Fruit fly (Drosophila melanogaster) whole organism, prepupa: Measurements from ENCODE around the gene ball.

Experiments
- Blimp-1 ChIP-seq: fragments of 200-800 bp; sonication (Bioruptor generic); optimal IDR thresholded peaks from 3 replicates; lab custom pipeline; 2017; ENCODE audit warnings: missing biosample characterization, missing genetic modification characterization, mild to moderate bottlenecking, moderate library complexity, missing genetic modification reagents
- CG10631 ChIP-seq: fragments of 200-800 bp; sonication (Bioruptor generic); optimal IDR thresholded peaks from 2 replicates; lab custom pipeline; 2016; ENCODE audit warnings: missing biosample characterization, missing genetic modification characterization
- CG11294 ChIP-seq: fragments of 200-800 bp; sonication (Bioruptor generic); IDR thresholded peaks from 2 replicates; pipeline ENCODE4 v1.3.6; 2022; ENCODE audit warnings: missing biosample characterization, missing genetic modification characterization
- CG11762 ChIP-seq: fragments of 200-800 bp; sonication (Bioruptor generic); optimal IDR thresholded peaks from 3 replicates; lab custom pipeline; 2016; ENCODE audit warnings: missing biosample characterization, missing genetic modification characterization; ENCODE audit not compliant: insufficient read depth
- CG11902 ChIP-seq: fragments of 200-800 bp; sonication (Bioruptor generic); optimal IDR thresholded peaks from 3 replicates; lab custom pipeline; 2016; ENCODE audit warnings: missing biosample characterization, missing genetic modification characterization
- CG15336 ChIP-seq: fragments of 200-800 bp; sonication (Bioruptor generic); IDR thresholded peaks from 2 replicates; pipeline ENCODE4 v1.3.6; 2022; ENCODE audit warnings: missing biosample characterization, missing genetic modification characterization
- CG31627 ChIP-seq: fragments of 200-800 bp; sonication (Bioruptor generic); optimal IDR thresholded peaks from 3 replicates; lab custom pipeline; 2016; ENCODE audit warnings: missing biosample characterization, missing genetic modification characterization
- CG32006 ChIP-seq: fragments of 200-800 bp; sonication (Bioruptor generic); optimal IDR thresholded peaks from 3 replicates; lab custom pipeline; 2017; ENCODE audit warnings: missing biosample characterization, mild to moderate bottlenecking, missing genetic modification characterization
- CG34406 ChIP-seq: fragments of 200-800 bp; sonication (Bioruptor generic); optimal IDR thresholded peaks from 3 replicates; lab custom pipeline; 2016; ENCODE audit warnings: missing biosample characterization, missing genetic modification characterization
- CG3919 ChIP-seq: fragments of 200-800 bp; sonication (Bioruptor generic); optimal IDR thresholded peaks from 3 replicates; lab custom pipeline; 2016; ENCODE audit warnings: missing biosample characterization, missing genetic modification characterization
- CG4318 ChIP-seq: fragments of 200-800 bp; sonication (Bioruptor generic); optimal IDR thresholded peaks from 3 replicates; lab custom pipeline; 2017; ENCODE audit warnings: missing biosample characterization, mild to moderate bottlenecking, missing genetic modification characterization
- CG6163 ChIP-seq: fragments of 200-800 bp; sonication (Bioruptor generic); IDR thresholded peaks from 3 replicates; pipeline ENCODE4 v1.3.6; 2022; ENCODE audit warnings: missing biosample characterization, missing genetic modification characterization
- CG6276 ChIP-seq: fragments of 200-800 bp; sonication (Bioruptor generic); optimal IDR thresholded peaks from 2 replicates; lab custom pipeline; 2017; ENCODE audit warnings: missing biosample characterization, mild to moderate bottlenecking, missing genetic modification characterization
- CG6792 ChIP-seq: fragments of 200-800 bp; sonication (Bioruptor generic); optimal IDR thresholded peaks from 3 replicates; lab custom pipeline; 2016; ENCODE audit warnings: missing biosample characterization, missing genetic modification characterization
- CG6808 ChIP-seq: fragments of 200-800 bp; sonication (Bioruptor generic); optimal IDR thresholded peaks from 3 replicates; lab custom pipeline; 2017; ENCODE audit warnings: missing biosample characterization, missing genetic modification characterization, mild to moderate bottlenecking, moderate library complexity, missing genetic modification reagents
- CG6854 ChIP-seq: fragments of 200-800 bp; sonication (Bioruptor generic); optimal IDR thresholded peaks from 2 replicates; lab custom pipeline; 2017; ENCODE audit warnings: missing biosample characterization, mild to moderate bottlenecking, missing genetic modification characterization
- CG7368 ChIP-seq: fragments of 200-800 bp; sonication (Bioruptor generic); optimal IDR thresholded peaks from 3 replicates; lab custom pipeline; 2016; ENCODE audit warnings: missing biosample characterization, missing genetic modification characterization
- CG8119 ChIP-seq: fragments of 200-800 bp; sonication (Bioruptor generic); IDR thresholded peaks from 3 replicates; pipeline ENCODE4 v1.3.6; 2022; ENCODE audit warnings: missing biosample characterization, missing genetic modification characterization
- CG8632 ChIP-seq: fragments of 200-800 bp; sonication (Bioruptor generic); optimal IDR thresholded peaks from 3 replicates; lab custom pipeline; 2016; ENCODE audit warnings: missing biosample characterization, missing genetic modification characterization
- Eip75B ChIP-seq: fragments of 200-800 bp; sonication (Bioruptor generic); optimal IDR thresholded peaks from 3 replicates; lab custom pipeline; 2016; ENCODE audit warnings: missing biosample characterization, missing genetic modification characterization
- Eip78C ChIP-seq: fragments of 200-800 bp; sonication (Bioruptor generic); peaks from one replicate; lab custom pipeline; 2016; ENCODE audit warnings: missing biosample characterization, missing genetic modification characterization
- Eip93F ChIP-seq: fragments of 200-800 bp; sonication (Bioruptor generic); optimal IDR thresholded peaks from 2 replicates; lab custom pipeline; 2016; ENCODE audit warnings: missing biosample characterization, mild to moderate bottlenecking, missing genetic modification characterization
- Ets21C ChIP-seq: fragments of 200-800 bp; sonication (Bioruptor generic); optimal IDR thresholded peaks from 3 replicates; lab custom pipeline; 2016; ENCODE audit warnings: missing biosample characterization, missing genetic modification characterization
- Ets96B ChIP-seq: fragments of 200-800 bp; optimal IDR thresholded peaks from 2 replicates; lab custom pipeline; 2019; ENCODE audit warnings: missing biosample characterization, mild to moderate bottlenecking, missing genetic modification characterization, moderate library complexity
- Gug ChIP-seq: fragments of 200-800 bp; sonication (Bioruptor generic); IDR thresholded peaks from 2 replicates; pipeline ENCODE4 v1.3.6; 2022; ENCODE audit warnings: missing biosample characterization, missing genetic modification characterization
- Hr38 ChIP-seq: sonication (Bioruptor generic); optimal IDR thresholded peaks from 2 replicates; lab custom pipeline; 2016; ENCODE audit warnings: missing biosample characterization, missing genetic modification characterization
- Hr4 ChIP-seq: fragments of 200-800 bp; sonication (Bioruptor generic); optimal IDR thresholded peaks from 3 replicates; lab custom pipeline; 2016; ENCODE audit warnings: missing biosample characterization, missing genetic modification characterization
- Lpt ChIP-seq: fragments of 200-800 bp; sonication (Bioruptor generic); optimal IDR thresholded peaks from 3 replicates; lab custom pipeline; 2016; ENCODE audit warnings: missing biosample characterization, missing genetic modification characterization
- Met ChIP-seq: fragments of 200-800 bp; sonication (Bioruptor generic); optimal IDR thresholded peaks from 3 replicates; lab custom pipeline; 2016; ENCODE audit warnings: missing biosample characterization, missing genetic modification characterization
- OdsH ChIP-seq: fragments of 200-800 bp; sonication (Bioruptor generic); optimal IDR thresholded peaks from 3 replicates; lab custom pipeline; 2016; ENCODE audit warnings: missing biosample characterization, missing genetic modification characterization
- Smox ChIP-seq: fragments of 200-800 bp; sonication (Bioruptor generic); optimal IDR thresholded peaks from 3 replicates; lab custom pipeline; 2016; ENCODE audit warnings: missing biosample characterization, missing genetic modification characterization
- achi ChIP-seq: fragments of 200-800 bp; sonication (Bioruptor generic); optimal IDR thresholded peaks from 3 replicates; lab custom pipeline; 2016; ENCODE audit warnings: missing biosample characterization, missing genetic modification characterization
- acj6 ChIP-seq: fragments of 200-800 bp; sonication (Bioruptor generic); optimal IDR thresholded peaks from 3 replicates; lab custom pipeline; 2016; ENCODE audit warnings: missing biosample characterization, missing genetic modification characterization
- cyc ChIP-seq: fragments of 200-800 bp; sonication (Bioruptor generic); optimal IDR thresholded peaks from 3 replicates; lab custom pipeline; 2016; ENCODE audit warnings: missing biosample characterization, missing genetic modification characterization
- dac ChIP-seq: fragments of 200-800 bp; sonication (Bioruptor generic); optimal IDR thresholded peaks from 2 replicates; lab custom pipeline; 2017; ENCODE audit warnings: missing biosample characterization, mild to moderate bottlenecking, missing genetic modification characterization
- eg ChIP-seq: fragments of 200-800 bp; sonication (Bioruptor generic); IDR thresholded peaks from 3 replicates; pipeline ENCODE4 v1.3.6; 2022; ENCODE audit warnings: missing biosample characterization, missing genetic modification characterization
- esn ChIP-seq: fragments of 200-800 bp; sonication (Bioruptor generic); optimal IDR thresholded peaks from 2 replicates; lab custom pipeline; 2016; ENCODE audit warnings: missing biosample characterization, mild to moderate bottlenecking, missing genetic modification characterization, moderate library complexity
- fd59A ChIP-seq: fragments of 200-800 bp; sonication (Bioruptor generic); optimal IDR thresholded peaks from 2 replicates; lab custom pipeline; 2017; ENCODE audit warnings: missing biosample characterization, mild to moderate bottlenecking, missing genetic modification characterization, missing genetic modification reagents
- fkh ChIP-seq: fragments of 200-800 bp; sonication (Bioruptor generic); optimal IDR thresholded peaks from 3 replicates; lab custom pipeline; 2017; ENCODE audit warnings: missing biosample characterization, mild to moderate bottlenecking, missing genetic modification characterization, moderate library complexity
- lz ChIP-seq: fragments of 200-800 bp; sonication (Bioruptor generic); optimal IDR thresholded peaks from 3 replicates; lab custom pipeline; 2016; ENCODE audit warnings: missing biosample characterization, missing genetic modification characterization
- net ChIP-seq: fragments of 200-800 bp; sonication (Bioruptor generic); optimal IDR thresholded peaks from 3 replicates; lab custom pipeline; 2016; ENCODE audit warnings: missing biosample characterization, missing genetic modification characterization
- salr ChIP-seq, 2 experiments: fragments of 200-800 bp; sonication (Bioruptor generic); optimal IDR thresholded peaks; 3 replicates each; lab custom pipeline; 2016 to 2018; ENCODE audit warnings: missing biosample characterization in 2 of 2, missing genetic modification characterization in 2 of 2, mild to moderate bottlenecking in 1 of 2
- spab ChIP-seq: fragments of 200-800 bp; sonication (Bioruptor generic); optimal IDR thresholded peaks from 2 replicates; lab custom pipeline; 2017; ENCODE audit warnings: missing biosample characterization, mild to moderate bottlenecking, missing genetic modification characterization, missing genetic modification reagents
- ss ChIP-seq, 2 experiments: fragments of 200-800 bp; sonication (Bioruptor generic); optimal IDR thresholded peaks; 2 replicates in 1 of 2; 3 replicates in 1 of 2; lab custom pipeline; 2017 to 2018; ENCODE audit warnings: mild to moderate bottlenecking in 2 of 2, missing biosample characterization in 2 of 2, missing genetic modification characterization in 2 of 2, moderate library complexity in 1 of 2
- svp ChIP-seq: fragments of 200-800 bp; sonication (Bioruptor generic); peaks from one replicate; lab custom pipeline; 2016; ENCODE audit warnings: missing biosample characterization, missing genetic modification characterization
- topi ChIP-seq: fragments of 200-800 bp; sonication (Bioruptor generic); optimal IDR thresholded peaks from 3 replicates; lab custom pipeline; 2016; ENCODE audit warnings: missing biosample characterization, missing genetic modification characterization
- vri ChIP-seq: fragments of 200-800 bp; sonication (Bioruptor generic); optimal IDR thresholded peaks from 3 replicates; lab custom pipeline; 2016; ENCODE audit warnings: missing biosample characterization, mild to moderate bottlenecking, missing genetic modification characterization

Gene ball

DNA sequence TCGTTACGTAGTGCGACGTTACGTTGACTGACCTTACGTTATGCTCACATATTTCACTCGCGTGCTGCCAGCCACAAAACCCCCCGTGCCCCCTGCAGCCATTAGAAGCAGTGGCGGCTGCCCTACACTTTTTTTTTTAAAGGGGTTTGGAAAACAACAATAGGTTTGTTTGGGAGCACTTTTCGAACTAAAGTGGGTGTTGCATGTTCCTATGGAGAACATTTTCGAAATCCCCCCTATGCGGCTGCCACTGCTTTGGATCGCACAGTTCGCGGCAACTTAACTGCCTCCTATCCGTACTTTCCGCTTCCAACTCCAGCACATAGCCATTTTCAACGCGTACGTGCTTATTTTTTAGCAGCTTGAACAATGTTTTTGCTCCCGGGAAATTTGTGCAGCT lies 12.9 kb downstream of the ball start (continued):
- TF ChIP-seq net (GFP tag; lab: Kevin White, UChicago) (peak; percentile 26), CG6276 (no peak), dac (GFP tag; lab: Kevin White, UChicago) (no peak), Ets96B (no peak), CG31627 (peak; percentile 9), Smox (peak; percentile 10), CG3919 (peak; percentile 8), CG32006 (peak; percentile 41), CG6808 (GFP tag; lab: Kevin White, UChicago) (peak; percentile 8), Eip75B (peak; percentile 38), Hr38 (no peak), Gug (GFP tag; lab: Robert Waterston, UW) (0 out of 2 replicates have a peak, but pooled peaks have one; percentile 20)

dm6 chr3R:26846446-26846845 lies 20.2 kb downstream of the ball start:
- peak; percentile 24 for TF ChIP-seq CG10631 (GFP tag; lab: Kevin White, UChicago)
- peak; percentile 5 for TF ChIP-seq lz
- no peak for TF ChIP-seq CG7368 (GFP tag; lab: Kevin White, UChicago)
- TF ChIP-seq acj6: no peak
- TF ChIP-seq Eip75B: peak; percentile 1
- TF ChIP-seq OdsH: no peak
- TF ChIP-seq ss (GFP tag; optimal IDR thresholded peaks at IDR 0.05; lab: Kevin White, UChicago): peak in 1 of 2 experiments; percentile 4
- peak; percentile 60 for TF ChIP-seq Eip78C (GFP tag; lab: Kevin White, UChicago)
- no peak for TF ChIP-seq esn
- no peak for TF ChIP-seq CG11902 (GFP tag; lab: Kevin White, UChicago)
- TF ChIP-seq Smox: peak; percentile 2
- TF ChIP-seq svp: peak; percentile 47
- no peak for TF ChIP-seq CG6163 (GFP tag; lab: Robert Waterston, UW)
- peak; percentile 19 for TF ChIP-seq achi (GFP tag; lab: Kevin White, UChicago)
- peak; percentile 3 for TF ChIP-seq spab (GFP tag; lab: Kevin White, UChicago)
- peak; percentile 13 for TF ChIP-seq Met (GFP tag; lab: Kevin White, UChicago)

dm6 chr3R:26831861-26832260 lies 34.7 kb downstream of the ball start:
- TF ChIP-seq esn (no peak), CG4318 (peak; percentile 52), CG31627 (no peak), CG11762 (peak; percentile 7), CG6276 (peak; percentile 22), acj6 (peak; percentile 67), Hr4 (no peak), CG11294 (GFP tag; lab: Robert Waterston, UW) (no peak), Lpt (GFP tag; lab: Kevin White, UChicago) (peak; percentile 37), Ets21C (GFP tag; lab: Kevin White, UChicago) (no peak), Blimp-1 (GFP tag; lab: Kevin White, UChicago) (no peak), vri (GFP tag; lab: Kevin White, UChicago) (no peak), spab (GFP tag; lab: Kevin White, UChicago) (peak; percentile 64), salr (GFP tag; optimal IDR thresholded peaks at IDR 0.05; lab: Kevin White, UChicago) (peak in 1 of 2 experiments; percentile 47), Eip78C (GFP tag; lab: Kevin White, UChicago) (peak; percentile 87), topi (GFP tag; lab: Kevin White, UChicago) (peak; percentile 3), achi (GFP tag; lab: Kevin White, UChicago) (peak; percentile 59), Smox (no peak), CG6163 (GFP tag; lab: Robert Waterston, UW) (peak; percentile 73; the same call in 2 of the 3 replicates), cyc (GFP tag; lab: Kevin White, UChicago) (no peak), fd59A (GFP tag; lab: Kevin White, UChicago) (peak; percentile 67), Eip75B (peak; percentile 54), Hr38 (no peak), lz (no peak), net (GFP tag; lab: Kevin White, UChicago) (peak; percentile 39), OdsH (peak; percentile 60), CG6792 (GFP tag; lab: Kevin White, UChicago) (peak; percentile 35), CG8632 (GFP tag; lab: Kevin White, UChicago) (peak; percentile 29), Ets96B (peak; percentile 78), fkh (GFP tag; lab: Kevin White, UChicago) (no peak), eg (GFP tag; lab: Robert Waterston, UW) (0 out of 3 replicates have a peak, but pooled peaks have one; percentile 43), CG15336 (peak; percentile 74), dac (GFP tag; lab: Kevin White, UChicago) (peak; percentile 36), CG6854 (GFP tag; lab: Kevin White, UChicago) (no peak), CG8119 (peak; percentile 68), CG6808 (GFP tag; lab: Kevin White, UChicago) (peak; percentile 51), CG34406 (GFP tag; lab: Kevin White, UChicago) (peak; percentile 14), Eip93F (GFP tag; lab: Kevin White, UChicago) (no peak)
